Worm (Caenorhabditis elegans) whole organism, L3 larva: Measurements from ENCODE around the gene K11H3.5.

Experiments used
- R02D3.7 ChIP-seq: fragments of 150-350 bp; optimal IDR thresholded peaks from 2 replicates; lab custom pipeline; 2014; ENCODE audit warnings: missing biosample characterization, missing genetic modification characterization
- aly-2 ChIP-seq: fragments of 150-350 bp; optimal IDR thresholded peaks from 2 replicates; lab custom pipeline; 2014; ENCODE audit warnings: missing biosample characterization, missing genetic modification characterization
- ceh-82 ChIP-seq: fragments of 150-350 bp; optimal IDR thresholded peaks from 2 replicates; lab custom pipeline; 2014; ENCODE audit warnings: missing biosample characterization, missing genetic modification characterization
- elt-3 ChIP-seq, 3 experiments: fragments of 150-350 bp in 1 of 3; sonication (generic microtip) in 2 of 3; optimal IDR thresholded peaks; 2 replicates in 2 of 3; 4 replicates in 1 of 3; lab custom pipeline; 2014 to 2017; ENCODE audit warnings: missing biosample characterization in 3 of 3, missing genetic modification characterization in 3 of 3
- fkh-10 ChIP-seq: sonication (generic microtip); optimal IDR thresholded peaks from 2 replicates; lab custom pipeline; 2017; ENCODE audit warnings: missing biosample characterization, missing genetic modification reagents, missing genetic modification characterization
- lin-15B ChIP-seq: fragments of 150-350 bp; optimal IDR thresholded peaks from 2 replicates; lab custom pipeline; 2014; ENCODE audit warnings: missing biosample characterization, missing genetic modification characterization
- mdl-1 ChIP-seq: fragments of 150-350 bp; optimal IDR thresholded peaks from 2 replicates; lab custom pipeline; 2014; ENCODE audit warnings: missing biosample characterization, missing genetic modification characterization
- nfya-1 ChIP-seq: sonication (generic microtip); optimal IDR thresholded peaks from 2 replicates; lab custom pipeline; 2017; ENCODE audit warnings: missing genetic modification characterization, mild to moderate bottlenecking, missing compliant biosample characterization, antibody characterized with exemption, moderate library complexity; ENCODE audit not compliant: insufficient read depth
- nhr-25 ChIP-seq: sonication (generic microtip); optimal IDR thresholded peaks from 2 replicates; lab custom pipeline; 2017; ENCODE audit warnings: missing biosample characterization, missing genetic modification characterization
- snpc-4 ChIP-seq: fragments of 150-350 bp; optimal IDR thresholded peaks from 2 replicates; lab custom pipeline; 2014; ENCODE audit warnings: missing biosample characterization, missing genetic modification characterization

ce11 chrIII:9860201-9860780, 16.7 kb downstream of the K11H3.5 start, which contains the start of gene twk-48:
- TF ChIP-seq mdl-1 (tag; lab: Kevin White, UChicago) (no peak), lin-15B (tag; lab: Kevin White, UChicago) (no peak), aly-2 (tag; lab: Kevin White, UChicago) (no peak), snpc-4 (tag; lab: Kevin White, UChicago) (no peak), elt-3 (tag; optimal IDR thresholded peaks at IDR 0.05; lab: Kevin White, UChicago) (no peak), nhr-25 (tag; lab: Kevin White, UChicago) (no peak), ceh-82 (tag; lab: Kevin White, UChicago) (no peak), fkh-10 (GFP tag; lab: Kevin White, UChicago) (peak; percentile 57), R02D3.7 (tag; lab: Kevin White, UChicago) (no peak), nfya-1 (tag; lab: Kevin White, UChicago) (peak; percentile 24)
